Worm (Caenorhabditis elegans) whole organism, L2 larva: Measurements from ENCODE around the gene lgmn-1.
A peak's percentile ranks its signal among the peaks of the same experiment; 100 is the strongest.

ENCODE experiments used
- C34F6.9 ChIP-seq: fragments of 150-350 bp; optimal IDR thresholded peaks from 2 replicates; lab custom pipeline; 2014; ENCODE audit warnings: missing biosample characterization, missing genetic modification characterization
- F13H6.1 ChIP-seq: sonication (generic microtip); optimal IDR thresholded peaks from 2 replicates; lab custom pipeline; 2016; ENCODE audit warnings: missing genetic modification characterization, missing compliant biosample characterization
- R02D3.7 ChIP-seq: fragments of 150-350 bp; optimal IDR thresholded peaks from 2 replicates; lab custom pipeline; 2014; ENCODE audit warnings: missing biosample characterization, missing genetic modification characterization
- Y55F3AM.14 ChIP-seq: fragments of 200-800 bp; sonication (Bioruptor generic); optimal IDR thresholded peaks from 2 replicates; lab custom pipeline; 2018; ENCODE audit warnings: mild to moderate bottlenecking, missing genetic modification characterization, missing compliant biosample characterization
- ZK546.5 ChIP-seq: sonication (generic microtip); optimal IDR thresholded peaks from 2 replicates; lab custom pipeline; 2017; ENCODE audit warnings: missing biosample characterization, missing genetic modification characterization
- alr-1 ChIP-seq: fragments of 150-350 bp; optimal IDR thresholded peaks from 2 replicates; lab custom pipeline; 2014; ENCODE audit warnings: missing biosample characterization, missing genetic modification characterization
- aly-2 ChIP-seq: fragments of 150-350 bp; optimal IDR thresholded peaks from 2 replicates; lab custom pipeline; 2014; ENCODE audit warnings: missing biosample characterization, missing genetic modification characterization
- ama-1 ChIP-seq: fragments of 150-350 bp; optimal IDR thresholded peaks from 2 replicates; lab custom pipeline; 2018; ENCODE audit warnings: inconsistent platforms
- blmp-1 ChIP-seq: sonication (generic microtip); optimal IDR thresholded peaks from 2 replicates; lab custom pipeline; 2017; ENCODE audit warnings: missing genetic modification characterization, mild to moderate bottlenecking, missing compliant biosample characterization, antibody characterized with exemption, moderate library complexity; ENCODE audit not compliant: insufficient read depth
- ceh-16 ChIP-seq: fragments of 150-350 bp; optimal IDR thresholded peaks from 2 replicates; lab custom pipeline; 2014; ENCODE audit warnings: missing biosample characterization, missing genetic modification characterization
- ceh-82 ChIP-seq: fragments of 150-350 bp; optimal IDR thresholded peaks from 2 replicates; lab custom pipeline; 2014; ENCODE audit warnings: missing biosample characterization, missing genetic modification characterization
- crh-2 ChIP-seq: sonication (generic microtip); optimal IDR thresholded peaks from 2 replicates; lab custom pipeline; 2017; ENCODE audit warnings: missing biosample characterization, missing genetic modification characterization
- dmd-4 ChIP-seq: sonication (generic microtip); optimal IDR thresholded peaks from 2 replicates; lab custom pipeline; 2017; ENCODE audit warnings: missing biosample characterization, missing genetic modification characterization
- egl-27 ChIP-seq: sonication (generic microtip); optimal IDR thresholded peaks from 3 replicates; lab custom pipeline; 2017; ENCODE audit warnings: missing biosample characterization, missing genetic modification reagents, missing genetic modification characterization
- elt-1 ChIP-seq: fragments of 150-350 bp; optimal IDR thresholded peaks from 2 replicates; lab custom pipeline; 2014; ENCODE audit warnings: missing biosample characterization, missing genetic modification characterization
- elt-3 ChIP-seq: sonication (generic microtip); optimal IDR thresholded peaks from 2 replicates; lab custom pipeline; 2017; ENCODE audit warnings: missing biosample characterization, missing genetic modification characterization
- fos-1 ChIP-seq: fragments of 150-350 bp; optimal IDR thresholded peaks from 2 replicates; lab custom pipeline; 2014; ENCODE audit warnings: missing biosample characterization, missing genetic modification characterization
- gmeb-1 ChIP-seq: fragments of 150-350 bp; optimal IDR thresholded peaks from 2 replicates; lab custom pipeline; 2014; ENCODE audit warnings: missing biosample characterization, missing genetic modification characterization
- lin-11 ChIP-seq: fragments of 150-350 bp; sonication (generic microtip); optimal IDR thresholded peaks from 2 replicates; lab custom pipeline; 2014; ENCODE audit warnings: missing biosample characterization, missing genetic modification characterization, inconsistent platforms, mixed read lengths
- lin-13 ChIP-seq: fragments of 150-350 bp; optimal IDR thresholded peaks from 2 replicates; lab custom pipeline; 2014; ENCODE audit warnings: missing biosample characterization, missing genetic modification reagents, missing genetic modification characterization
- lin-39 ChIP-seq: fragments of 150-350 bp; optimal IDR thresholded peaks from 2 replicates; lab custom pipeline; 2014; ENCODE audit warnings: missing biosample characterization, missing genetic modification reagents, missing genetic modification characterization
- lsy-2 ChIP-seq, 2 experiments: fragments of 150-350 bp in 1 of 2; sonication (generic microtip) in 1 of 2; optimal IDR thresholded peaks; 2 replicates each; lab custom pipeline; 2014 to 2017; ENCODE audit warnings: missing biosample characterization in 2 of 2, missing genetic modification characterization in 2 of 2
- mab-5 ChIP-seq: fragments of 150-350 bp; optimal IDR thresholded peaks from 2 replicates; lab custom pipeline; 2014; ENCODE audit warnings: missing biosample characterization, missing genetic modification characterization
- mbf-1 ChIP-seq: sonication (generic microtip); optimal IDR thresholded peaks from 2 replicates; lab custom pipeline; 2017; ENCODE audit warnings: missing biosample characterization, missing genetic modification characterization
- mdl-1 ChIP-seq, 2 experiments: fragments of 150-350 bp in 1 of 2; sonication (generic microtip) in 1 of 2; optimal IDR thresholded peaks; 2 replicates each; lab custom pipeline; 2017; ENCODE audit warnings: missing biosample characterization in 2 of 2, missing genetic modification characterization in 2 of 2
- nhr-10 ChIP-seq: sonication (generic microtip); optimal IDR thresholded peaks from 2 replicates; lab custom pipeline; 2017; ENCODE audit warnings: missing biosample characterization, missing genetic modification characterization
- nhr-11 ChIP-seq: fragments of 150-350 bp; optimal IDR thresholded peaks from 2 replicates; lab custom pipeline; 2014; ENCODE audit warnings: missing biosample characterization, missing genetic modification characterization
- nhr-12 ChIP-seq: fragments of 150-350 bp; optimal IDR thresholded peaks from 2 replicates; lab custom pipeline; 2014; ENCODE audit warnings: missing biosample characterization, missing genetic modification characterization
- nhr-129 ChIP-seq: fragments of 150-350 bp; optimal IDR thresholded peaks from 2 replicates; lab custom pipeline; 2014; ENCODE audit warnings: missing biosample characterization, missing genetic modification characterization
- nhr-21 ChIP-seq: fragments of 150-350 bp; optimal IDR thresholded peaks from 2 replicates; lab custom pipeline; 2014; ENCODE audit warnings: missing biosample characterization, missing genetic modification characterization
- nhr-23 ChIP-seq: fragments of 150-350 bp; optimal IDR thresholded peaks from 2 replicates; lab custom pipeline; 2014; ENCODE audit warnings: missing biosample characterization, missing genetic modification reagents, missing genetic modification characterization
- nhr-237 ChIP-seq: fragments of 150-350 bp; optimal IDR thresholded peaks from 2 replicates; lab custom pipeline; 2014; ENCODE audit warnings: missing biosample characterization, missing genetic modification characterization
- nhr-25 ChIP-seq: fragments of 150-350 bp; sonication (generic microtip); optimal IDR thresholded peaks from 3 replicates; lab custom pipeline; 2014; ENCODE audit warnings: missing biosample characterization, missing genetic modification characterization
- nhr-6 ChIP-seq: fragments of 150-350 bp; optimal IDR thresholded peaks from 2 replicates; lab custom pipeline; 2014; ENCODE audit warnings: missing biosample characterization, missing genetic modification characterization
- nhr-77 ChIP-seq: fragments of 150-350 bp; optimal IDR thresholded peaks from 2 replicates; lab custom pipeline; 2014; ENCODE audit warnings: missing biosample characterization, missing genetic modification characterization
- peb-1 ChIP-seq: fragments of 150-350 bp; optimal IDR thresholded peaks from 2 replicates; lab custom pipeline; 2014; ENCODE audit warnings: missing biosample characterization, missing genetic modification characterization
- sem-4 ChIP-seq: fragments of 150-350 bp; optimal IDR thresholded peaks from 2 replicates; lab custom pipeline; 2014; ENCODE audit warnings: missing biosample characterization, missing genetic modification reagents, missing genetic modification characterization
- skn-1 ChIP-seq: sonication (generic microtip); optimal IDR thresholded peaks from 2 replicates; lab custom pipeline; 2017; ENCODE audit warnings: missing biosample characterization, missing genetic modification characterization
- sma-3 ChIP-seq: sonication (generic microtip); optimal IDR thresholded peaks from 2 replicates; lab custom pipeline; 2016; ENCODE audit warnings: missing genetic modification reagents, missing genetic modification characterization, missing compliant biosample characterization
- sma-9 ChIP-seq, 2 experiments: fragments of 150-350 bp in 1 of 2; sonication (generic microtip) in 1 of 2; optimal IDR thresholded peaks; 2 replicates each; lab custom pipeline; 2014 to 2016; ENCODE audit warnings: missing genetic modification characterization in 2 of 2, mild to moderate bottlenecking in 1 of 2, missing biosample characterization in 1 of 2, missing compliant biosample characterization in 1 of 2, missing genetic modification reagents in 1 of 2, moderate library complexity in 1 of 2
- snpc-4 ChIP-seq: fragments of 150-350 bp; optimal IDR thresholded peaks from 2 replicates; lab custom pipeline; 2014; ENCODE audit warnings: missing biosample characterization, missing genetic modification characterization
- unc-39 ChIP-seq: fragments of 150-350 bp; optimal IDR thresholded peaks from 2 replicates; lab custom pipeline; 2014; ENCODE audit warnings: missing biosample characterization, missing genetic modification characterization
- unc-55 ChIP-seq: fragments of 150-350 bp; sonication (generic microtip); optimal IDR thresholded peaks from 3 replicates; lab custom pipeline; 2014; ENCODE audit warnings: missing biosample characterization, missing genetic modification reagents, missing genetic modification characterization
- unc-62 ChIP-seq: fragments of 150-350 bp; optimal IDR thresholded peaks from 2 replicates; lab custom pipeline; 2014; ENCODE audit warnings: missing biosample characterization, missing genetic modification reagents, missing genetic modification characterization
- zag-1 ChIP-seq: fragments of 150-350 bp; optimal IDR thresholded peaks from 2 replicates; lab custom pipeline; 2014; ENCODE audit warnings: missing biosample characterization, missing genetic modification characterization
- ztf-1 ChIP-seq: fragments of 200-800 bp; sonication (Bioruptor generic); conservative IDR thresholded peaks from 2 replicates; pipeline ENCODE4 v1.3.6; 2022; ENCODE audit warnings: missing genetic modification characterization, missing compliant biosample characterization
- ztf-11 ChIP-seq: sonication (generic microtip); optimal IDR thresholded peaks from 2 replicates; lab custom pipeline; 2017; ENCODE audit warnings: missing biosample characterization, missing genetic modification characterization
- ztf-4 ChIP-seq: fragments of 150-350 bp; optimal IDR thresholded peaks from 2 replicates; lab custom pipeline; 2014; ENCODE audit warnings: missing biosample characterization, missing genetic modification characterization

The lgmn-1 gene

ce11 chrV:12518770-12519169, 5.9 kb downstream of the lgmn-1 start:
- peak in 1 of 2 experiments; percentile 56 for TF ChIP-seq lsy-2 (tag; optimal IDR thresholded peaks at IDR 0.05; lab: Kevin White, UChicago)
- TF ChIP-seq unc-62 (GFP tag; lab: Kevin White, UChicago): no peak
- TF ChIP-seq nhr-23: no peak
- no peak for TF ChIP-seq elt-3
- peak; percentile 65 for TF ChIP-seq crh-2 (tag; lab: Kevin White, UChicago)
- TF ChIP-seq lin-11 (tag; lab: Kevin White, UChicago): no peak
- TF ChIP-seq mab-5 (tag; lab: Kevin White, UChicago): peak; percentile 74
- no peak for TF ChIP-seq lin-13 (GFP tag; lab: Kevin White, UChicago)
- no peak for TF ChIP-seq zag-1 (tag; lab: Kevin White, UChicago)
- no peak for TF ChIP-seq ceh-16 (tag; lab: Kevin White, UChicago)
- no peak for TF ChIP-seq nhr-10 (tag; lab: Kevin White, UChicago)
- TF ChIP-seq nhr-77 (tag; lab: Kevin White, UChicago): no peak
- no peak for TF ChIP-seq unc-55 (GFP tag; lab: Kevin White, UChicago)
- no peak for TF ChIP-seq unc-39 (tag; lab: Kevin White, UChicago)
- no peak for TF ChIP-seq mbf-1
- TF ChIP-seq nhr-237 (tag; lab: Kevin White, UChicago): no peak
- no peak for TF ChIP-seq alr-1 (tag; lab: Kevin White, UChicago)
- no peak for TF ChIP-seq nhr-21
- no peak for TF ChIP-seq lin-39 (tag; lab: Kevin White, UChicago)
- no peak for TF ChIP-seq nhr-12 (tag; lab: Kevin White, UChicago)
- TF ChIP-seq gmeb-1: no peak
- no peak for TF ChIP-seq ama-1 (lab: Kevin White, UChicago)
- no peak for TF ChIP-seq nhr-11 (tag; lab: Kevin White, UChicago)
- TF ChIP-seq elt-1: no peak
- no peak for TF ChIP-seq skn-1 (tag; lab: Kevin White, UChicago)
- TF ChIP-seq C34F6.9: peak; percentile 21
- no peak for TF ChIP-seq peb-1 (tag; lab: Kevin White, UChicago)
- TF ChIP-seq egl-27 (tag; lab: Kevin White, UChicago): no peak
- no peak for TF ChIP-seq sem-4 (tag; lab: Kevin White, UChicago)
- TF ChIP-seq ztf-11: no peak
- peak; percentile 88 for TF ChIP-seq F13H6.1
- no peak for TF ChIP-seq Y55F3AM.14
- TF ChIP-seq nhr-25 (tag; lab: Kevin White, UChicago): no peak
- no peak for TF ChIP-seq dmd-4
- TF ChIP-seq nhr-6 (tag; lab: Kevin White, UChicago): no peak
- peak; percentile 77 for TF ChIP-seq sma-9 (GFP tag; optimal IDR thresholded peaks at IDR 0.05; lab: Kevin White, UChicago)
- no peak for TF ChIP-seq sma-9 (tag; optimal IDR thresholded peaks at IDR 0.05; lab: Kevin White, UChicago)
- peak; percentile 40 for TF ChIP-seq ztf-4 (tag; lab: Kevin White, UChicago)
- no peak for TF ChIP-seq snpc-4 (tag; lab: Kevin White, UChicago)
- no peak for TF ChIP-seq aly-2 (tag; lab: Kevin White, UChicago)
- TF ChIP-seq fos-1: no peak
- TF ChIP-seq nhr-129 (tag; lab: Kevin White, UChicago): peak; percentile 71
- TF ChIP-seq mdl-1 (tag; optimal IDR thresholded peaks at IDR 0.05; lab: Kevin White, UChicago): no peak
- no peak for TF ChIP-seq blmp-1 (tag; lab: Kevin White, UChicago)
- TF ChIP-seq ZK546.5: no peak
- TF ChIP-seq ztf-1: no peak
- TF ChIP-seq R02D3.7: no peak
- TF ChIP-seq ceh-82: no peak
- TF ChIP-seq sma-3 (GFP tag; lab: Kevin White, UChicago): no peak
